Fruit fly (Drosophila melanogaster) whole organism, adult: Measurements from ENCODE around the gene Pop4.

Experiments used
- CG11617 ChIP-seq: fragments of 200-800 bp; sonication (Bioruptor generic); optimal IDR thresholded peaks from 2 replicates; lab custom pipeline; 2017; ENCODE audit warnings: mild to moderate bottlenecking, missing biosample characterization, missing genetic modification reagents, missing genetic modification characterization
- CG12768 ChIP-seq: fragments of 200-800 bp; sonication (Bioruptor generic); optimal IDR thresholded peaks from 2 replicates; lab custom pipeline; 2017; ENCODE audit warnings: missing biosample characterization, missing genetic modification characterization, mild to moderate bottlenecking, moderate library complexity, missing genetic modification reagents
- CG14711 ChIP-seq: fragments of 200-800 bp; sonication (Bioruptor generic); optimal IDR thresholded peaks from 2 replicates; lab custom pipeline; 2018; ENCODE audit warnings: missing biosample characterization, mild to moderate bottlenecking, missing genetic modification characterization, moderate library complexity
- CG1620 ChIP-seq: fragments of 200-800 bp; sonication (Bioruptor generic); optimal IDR thresholded peaks from 2 replicates; lab custom pipeline; 2016; ENCODE audit warnings: missing biosample characterization, missing genetic modification characterization
- CG33017 ChIP-seq: fragments of 200-800 bp; sonication (Bioruptor generic); optimal IDR thresholded peaks from 2 replicates; lab custom pipeline; 2018; ENCODE audit warnings: missing biosample characterization, mild to moderate bottlenecking, missing genetic modification characterization, moderate library complexity
- CG5204 ChIP-seq: fragments of 200-800 bp; sonication (Bioruptor generic); optimal IDR thresholded peaks from 2 replicates; lab custom pipeline; 2016; ENCODE audit warnings: missing biosample characterization, missing genetic modification characterization
- CG7045 ChIP-seq: fragments of 200-800 bp; sonication (Bioruptor generic); optimal IDR thresholded peaks from 2 replicates; lab custom pipeline; 2017; ENCODE audit warnings: missing biosample characterization, mild to moderate bottlenecking, missing genetic modification characterization
- CG7101 ChIP-seq: fragments of 200-800 bp; sonication (Bioruptor generic); optimal IDR thresholded peaks from 2 replicates; lab custom pipeline; 2018; ENCODE audit warnings: missing biosample characterization, mild to moderate bottlenecking, missing genetic modification characterization, moderate library complexity
- Clk ChIP-seq: fragments of 200-800 bp; sonication (Bioruptor generic); optimal IDR thresholded peaks from 2 replicates; lab custom pipeline; 2017; ENCODE audit warnings: missing biosample characterization, missing genetic modification characterization
- Crg-1 ChIP-seq: fragments of 200-800 bp; sonication (Bioruptor generic); optimal IDR thresholded peaks from 2 replicates; lab custom pipeline; 2016; ENCODE audit warnings: missing biosample characterization, missing genetic modification characterization
- Hr96 ChIP-seq: fragments of 200-800 bp; sonication (Bioruptor generic); optimal IDR thresholded peaks from 2 replicates; lab custom pipeline; 2016; ENCODE audit warnings: missing biosample characterization, missing genetic modification characterization
- Mnt ChIP-seq: fragments of 200-800 bp; sonication (Bioruptor generic); optimal IDR thresholded peaks from 2 replicates; lab custom pipeline; 2016; ENCODE audit warnings: missing biosample characterization, mild to moderate bottlenecking, missing genetic modification characterization
- bab1 ChIP-seq: fragments of 200-800 bp; sonication (Bioruptor generic); optimal IDR thresholded peaks from 3 replicates; lab custom pipeline; 2019; ENCODE audit warnings: missing biosample characterization, mild to moderate bottlenecking, missing genetic modification characterization, moderate library complexity
- cic ChIP-seq: fragments of 200-800 bp; sonication (Bioruptor generic); optimal IDR thresholded peaks from 2 replicates; lab custom pipeline; 2017; ENCODE audit warnings: missing biosample characterization, mild to moderate bottlenecking, missing genetic modification characterization, moderate library complexity
- cnc ChIP-seq, 2 experiments: fragments of >200 bp; optimal IDR thresholded peaks; 2 replicates each; lab custom pipeline; 2017
- kay ChIP-seq: fragments of 200-800 bp; sonication (Bioruptor generic); peaks from one replicate; lab custom pipeline; 2016; ENCODE audit warnings: missing biosample characterization, missing genetic modification characterization, borderline replicate concordance
- ovo ChIP-seq: fragments of 200-800 bp; sonication (Bioruptor generic); optimal IDR thresholded peaks from 2 replicates; lab custom pipeline; 2016; ENCODE audit warnings: missing biosample characterization, missing genetic modification characterization
- pad ChIP-seq: fragments of 200-800 bp; sonication (Bioruptor generic); optimal IDR thresholded peaks from 3 replicates; lab custom pipeline; 2017; ENCODE audit warnings: missing biosample characterization, missing genetic modification characterization, mild to moderate bottlenecking, moderate library complexity, missing genetic modification reagents
- tj ChIP-seq: fragments of 200-800 bp; sonication (Bioruptor generic); optimal IDR thresholded peaks from 3 replicates; lab custom pipeline; 2017; ENCODE audit warnings: missing biosample characterization, mild to moderate bottlenecking, missing genetic modification characterization, moderate library complexity
- toe ChIP-seq: fragments of 200-800 bp; sonication (Bioruptor generic); optimal IDR thresholded peaks from 2 replicates; lab custom pipeline; 2016; ENCODE audit warnings: missing biosample characterization, missing genetic modification characterization

Pop4 gene

DNA sequence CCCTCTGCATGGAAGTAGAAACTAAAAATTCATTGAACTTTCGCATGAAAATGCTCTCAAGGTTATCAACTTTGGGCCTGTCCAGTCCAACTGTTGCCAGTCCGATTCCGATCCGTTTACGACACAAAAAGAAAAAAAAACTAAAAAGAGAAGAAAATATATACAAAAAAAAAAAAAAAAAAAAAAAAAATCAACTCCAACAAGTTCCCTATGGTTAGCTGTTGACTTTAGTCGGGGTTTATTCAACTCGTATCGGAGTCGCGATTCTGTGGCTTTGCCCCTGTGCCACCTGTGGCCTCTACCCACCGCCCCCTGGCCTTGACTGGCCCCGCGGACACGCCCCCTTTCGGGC is 35.4 kb upstream of the Pop4 start:
- TF ChIP-seq CG12768 (GFP tag; lab: Kevin White, UChicago) (no peak), CG7045 (GFP tag; lab: Kevin White, UChicago) (no peak), Hr96 (no peak), CG11617 (GFP tag; lab: Kevin White, UChicago) (no peak)

DNA sequence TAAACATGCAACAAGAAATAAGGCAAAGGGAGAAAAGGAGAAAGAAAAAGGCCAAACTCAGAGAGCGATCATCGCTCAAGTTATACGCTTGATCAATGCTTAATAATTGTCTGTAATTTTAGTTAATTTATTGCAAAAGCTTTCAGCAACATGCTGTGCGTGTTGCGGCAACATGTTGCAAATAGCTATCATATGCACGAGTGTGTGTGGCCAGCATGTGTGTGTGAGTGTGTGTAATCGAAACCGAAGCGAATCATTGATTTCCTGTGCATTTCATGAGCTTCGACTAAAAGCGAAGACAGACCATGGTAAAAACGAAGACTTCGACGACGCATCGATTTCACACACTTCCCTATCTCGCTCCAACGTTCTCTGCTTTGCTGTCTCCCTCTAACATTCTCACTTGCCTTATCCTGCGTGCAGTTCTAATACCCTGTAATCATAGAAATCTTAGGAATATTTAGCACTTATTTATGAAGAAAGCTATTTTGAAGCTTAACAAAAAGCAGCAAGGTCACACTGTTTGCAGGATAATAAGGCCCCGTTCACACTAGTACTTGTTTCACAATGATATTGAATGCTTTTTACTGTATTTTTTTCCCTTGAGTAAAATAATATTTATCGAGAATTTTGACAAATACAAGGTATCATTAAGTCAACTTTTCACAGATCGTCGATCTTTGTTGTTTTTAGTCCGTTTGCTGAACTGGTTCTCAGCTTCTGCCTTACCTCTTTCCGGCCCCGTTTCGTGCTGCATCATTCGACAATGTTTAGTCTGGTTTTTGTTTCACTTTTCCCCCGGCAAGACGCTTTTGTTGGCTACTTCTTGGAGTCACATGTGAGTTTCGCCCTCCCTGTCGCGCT is 34.8 kb upstream of the Pop4 start:
- TF ChIP-seq toe (GFP tag; lab: Kevin White, UChicago) (no peak), CG33017 (tag; lab: Kevin White, UChicago) (no peak), CG11617 (GFP tag; lab: Kevin White, UChicago) (no peak), CG7101 (no peak), Crg-1 (GFP tag; lab: Kevin White, UChicago) (no peak), tj (GFP tag; lab: Kevin White, UChicago) (no peak), kay (GFP tag; lab: Kevin White, UChicago) (no peak), ovo (GFP tag; lab: Kevin White, UChicago) (no peak), CG14711 (no peak), CG5204 (no peak), Hr96 (no peak), CG1620 (GFP tag; lab: Kevin White, UChicago) (no peak), cic (GFP tag; lab: Kevin White, UChicago) (no peak), bab1 (no peak), CG7045 (GFP tag; lab: Kevin White, UChicago) (no peak), Mnt (GFP tag; lab: Kevin White, UChicago) (no peak), Clk (GFP tag; lab: Kevin White, UChicago) (no peak), pad (GFP tag; lab: Kevin White, UChicago) (no peak)

DNA sequence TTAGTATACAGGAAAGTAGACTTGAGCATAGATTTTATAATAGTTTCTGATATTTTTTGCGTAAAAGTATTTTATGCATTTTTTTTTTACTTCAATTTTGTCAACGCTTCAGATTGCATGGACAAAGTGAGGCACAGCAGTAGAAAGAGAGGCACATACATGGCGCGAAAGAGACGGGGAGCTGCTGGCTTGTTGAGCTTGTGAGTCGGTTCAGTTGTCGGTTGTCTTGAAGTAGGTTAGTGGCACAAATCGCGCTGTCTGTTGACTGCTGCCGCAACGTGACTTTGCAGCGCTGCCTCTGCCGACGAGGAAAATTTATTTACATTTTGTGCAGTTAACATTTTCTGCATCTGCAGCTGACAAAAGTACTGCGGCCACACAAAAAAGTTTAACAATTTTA is 27.3 kb upstream of the Pop4 start:
- TF ChIP-seq ovo (GFP tag; lab: Kevin White, UChicago) (no peak), tj (GFP tag; lab: Kevin White, UChicago) (no peak), CG7101 (no peak), CG12768 (GFP tag; lab: Kevin White, UChicago) (no peak), CG33017 (tag; lab: Kevin White, UChicago) (no peak), Mnt (GFP tag; lab: Kevin White, UChicago) (no peak), CG1620 (GFP tag; lab: Kevin White, UChicago) (no peak), CG7045 (GFP tag; lab: Kevin White, UChicago) (no peak), Crg-1 (GFP tag; lab: Kevin White, UChicago) (no peak), CG5204 (no peak), Hr96 (no peak), cic (GFP tag; lab: Kevin White, UChicago) (no peak), kay (GFP tag; lab: Kevin White, UChicago) (no peak), pad (GFP tag; lab: Kevin White, UChicago) (no peak)

DNA sequence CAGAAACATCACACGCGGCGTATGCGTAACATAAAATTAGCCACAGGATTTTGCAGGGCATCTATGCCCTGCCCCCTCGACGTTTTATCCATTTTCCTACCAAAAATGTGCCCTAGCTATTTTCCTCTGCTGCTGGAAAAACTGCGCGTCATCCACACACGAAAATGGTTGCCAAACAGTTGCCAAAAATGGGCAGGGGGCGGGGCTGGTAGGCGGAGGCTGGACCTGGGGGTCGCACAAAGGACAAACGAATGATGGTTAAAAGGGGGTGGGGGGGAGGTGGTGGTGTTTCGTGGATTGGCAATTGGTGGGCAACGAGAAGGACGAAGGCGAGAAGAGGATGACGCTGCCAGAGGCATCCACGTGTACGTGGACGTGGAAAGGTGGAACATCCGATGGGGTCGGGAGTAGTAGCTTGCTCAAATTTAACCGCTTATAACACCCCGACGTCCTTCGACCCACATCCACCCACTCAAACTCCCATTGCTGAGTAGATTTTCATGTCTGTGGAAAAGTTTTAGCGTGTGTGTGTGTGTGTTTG is 22.7 kb upstream of the Pop4 start:
- TF ChIP-seq cnc (optimal IDR thresholded peaks at IDR 0.05; lab: Kevin White, UChicago) (no peak), CG11617 (GFP tag; lab: Kevin White, UChicago) (no peak), CG7101 (no peak)

DNA sequence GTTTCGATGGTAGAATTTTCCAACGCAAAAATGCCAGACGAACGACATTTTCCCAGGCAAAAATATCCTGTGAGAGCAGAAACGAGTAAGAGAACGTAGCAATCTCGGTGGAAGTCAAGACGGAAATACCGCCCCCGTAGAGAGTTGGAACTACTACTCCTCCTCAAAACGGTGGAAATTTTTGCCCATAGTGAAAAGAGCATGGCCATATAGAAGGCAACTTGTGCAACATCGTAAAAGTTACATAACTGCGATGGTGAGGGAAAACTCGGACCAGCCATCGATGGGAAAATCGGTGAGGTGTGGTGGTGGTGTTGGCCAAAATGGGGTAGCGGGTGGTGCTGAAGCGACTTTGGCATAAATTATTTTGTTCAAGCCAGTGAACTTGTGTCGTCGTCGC is 21.5 kb upstream of the Pop4 start:
- TF ChIP-seq tj (GFP tag; lab: Kevin White, UChicago) (no peak), CG5204 (no peak), Mnt (GFP tag; lab: Kevin White, UChicago) (no peak), pad (GFP tag; lab: Kevin White, UChicago) (no peak), CG12768 (GFP tag; lab: Kevin White, UChicago) (no peak), Crg-1 (GFP tag; lab: Kevin White, UChicago) (no peak), CG7101 (no peak), CG11617 (GFP tag; lab: Kevin White, UChicago) (no peak), Clk (GFP tag; lab: Kevin White, UChicago) (no peak), cic (GFP tag; lab: Kevin White, UChicago) (no peak), CG14711 (no peak), ovo (GFP tag; lab: Kevin White, UChicago) (no peak), Hr96 (no peak), CG1620 (GFP tag; lab: Kevin White, UChicago) (no peak), CG33017 (tag; lab: Kevin White, UChicago) (no peak), CG7045 (GFP tag; lab: Kevin White, UChicago) (no peak)

DNA sequence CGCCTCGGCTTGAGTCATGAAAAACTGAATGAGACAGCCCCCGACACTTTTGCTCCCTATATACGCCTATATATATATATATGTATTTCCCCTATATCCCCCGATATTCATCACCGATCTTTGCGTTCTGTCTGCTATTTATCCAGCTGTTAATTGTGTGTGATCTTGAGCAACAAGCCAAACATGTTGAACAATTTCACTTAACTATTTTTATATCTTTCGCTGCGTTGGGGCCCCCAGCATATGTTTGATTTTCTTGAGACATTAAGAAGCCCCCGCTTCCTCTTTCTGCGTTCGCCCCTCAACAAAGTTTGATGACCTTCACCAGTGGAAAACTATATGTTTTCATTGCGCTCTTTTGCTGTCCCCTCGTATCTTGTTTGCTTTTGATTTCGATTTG is 17.9 kb upstream of the Pop4 start:
- no peak for TF ChIP-seq CG1620 (GFP tag; lab: Kevin White, UChicago)
- no peak for TF ChIP-seq CG14711
- no peak for TF ChIP-seq ovo (GFP tag; lab: Kevin White, UChicago)
- TF ChIP-seq CG5204, result no peak
- no peak for TF ChIP-seq pad (GFP tag; lab: Kevin White, UChicago)
- TF ChIP-seq kay (GFP tag; lab: Kevin White, UChicago), result no peak
- TF ChIP-seq Clk (GFP tag; lab: Kevin White, UChicago), result no peak
